Worm (Caenorhabditis elegans) whole organism, L4 larva: ENCODE measurements around the gene nhr-239.

Experiments used
- F26F4.8 ChIP-seq: fragments of 200-800 bp; sonication (Bioruptor generic); conservative IDR thresholded peaks from 2 replicates; pipeline ENCODE4 v1.3.6; 2022; ENCODE audit warnings: missing genetic modification characterization, missing compliant biosample characterization
- F37D6.2 ChIP-seq: sonication (generic microtip); optimal IDR thresholded peaks from 2 replicates; lab custom pipeline; 2016; ENCODE audit warnings: mild to moderate bottlenecking, missing genetic modification characterization, missing compliant biosample characterization
- F49E8.2 ChIP-seq: sonication (generic microtip); optimal IDR thresholded peaks from 2 replicates; lab custom pipeline; 2016; ENCODE audit warnings: missing compliant biosample characterization, mild to moderate bottlenecking, missing genetic modification characterization, borderline replicate concordance
- R02D3.7 ChIP-seq: fragments of 150-350 bp; sonication (generic microtip); optimal IDR thresholded peaks from 3 replicates; lab custom pipeline; 2014; ENCODE audit warnings: missing biosample characterization, missing genetic modification characterization
- T26A8.4 ChIP-seq: fragments of 200-800 bp; sonication (Bioruptor generic); IDR thresholded peaks from 2 replicates; pipeline ENCODE4 v1.3.6; 2022; ENCODE audit warnings: missing genetic modification characterization, missing compliant biosample characterization
- ama-1 ChIP-seq: fragments of 150-350 bp; optimal IDR thresholded peaks from 2 replicates; lab custom pipeline; 2014; ENCODE audit warnings: inconsistent platforms, mixed read lengths
- attf-4 ChIP-seq: sonication (generic microtip); optimal IDR thresholded peaks from 3 replicates; lab custom pipeline; 2017; ENCODE audit warnings: missing biosample characterization, missing genetic modification characterization
- ceh-44 ChIP-seq: fragments of 200-800 bp; sonication (Bioruptor generic); IDR thresholded peaks from 2 replicates; pipeline ENCODE4 v1.3.6; 2022; ENCODE audit warnings: missing genetic modification reagents, missing genetic modification characterization, missing compliant biosample characterization
- ceh-62 ChIP-seq: sonication (generic microtip); optimal IDR thresholded peaks from 2 replicates; lab custom pipeline; 2017; ENCODE audit warnings: missing biosample characterization, missing genetic modification characterization
- dmd-8 ChIP-seq: fragments of 200-800 bp; sonication (Bioruptor generic); IDR thresholded peaks from 2 replicates; pipeline ENCODE4 v1.3.6; 2022; ENCODE audit warnings: missing genetic modification characterization, missing compliant biosample characterization
- dve-1 ChIP-seq: sonication (generic microtip); optimal IDR thresholded peaks from 2 replicates; lab custom pipeline; 2017; ENCODE audit warnings: antibody characterized with exemption, mild to moderate bottlenecking, missing genetic modification characterization, missing compliant biosample characterization; ENCODE audit not compliant: insufficient read depth
- egl-27 ChIP-seq: sonication (generic microtip); optimal IDR thresholded peaks from 3 replicates; lab custom pipeline; 2017; ENCODE audit warnings: missing biosample characterization, missing genetic modification reagents, missing genetic modification characterization
- egl-43 ChIP-seq: fragments of 200-800 bp; sonication (Bioruptor generic); IDR thresholded peaks from 2 replicates; pipeline ENCODE4 v1.3.6; 2022; ENCODE audit warnings: missing genetic modification reagents, missing genetic modification characterization, missing compliant biosample characterization
- fos-1 ChIP-seq: fragments of 150-350 bp; optimal IDR thresholded peaks from 2 replicates; lab custom pipeline; 2014; ENCODE audit warnings: missing biosample characterization, missing genetic modification characterization
- hlh-30 ChIP-seq: sonication (generic microtip); optimal IDR thresholded peaks from 2 replicates; lab custom pipeline; 2017; ENCODE audit warnings: antibody characterized with exemption, mild to moderate bottlenecking, missing genetic modification characterization, missing compliant biosample characterization; ENCODE audit not compliant: insufficient read depth
- hmg-1.1 ChIP-seq: fragments of 200-800 bp; sonication (Bioruptor generic); IDR thresholded peaks from 2 replicates; pipeline ENCODE4 v1.3.6; 2022; ENCODE audit warnings: missing genetic modification reagents, missing genetic modification characterization, missing compliant biosample characterization
- jun-1 ChIP-seq: fragments of 150-350 bp; optimal IDR thresholded peaks from 2 replicates; lab custom pipeline; 2014; ENCODE audit warnings: missing biosample characterization, missing genetic modification reagents, missing genetic modification characterization
- lim-7 ChIP-seq: fragments of 200-800 bp; sonication (Bioruptor generic); IDR thresholded peaks from 2 replicates; pipeline ENCODE4 v1.3.6; 2022; ENCODE audit warnings: missing genetic modification characterization, missing compliant biosample characterization
- lin-15B ChIP-seq: fragments of 150-350 bp; sonication (generic microtip); optimal IDR thresholded peaks from 3 replicates; lab custom pipeline; 2014; ENCODE audit warnings: missing biosample characterization, missing genetic modification characterization
- lin-38 ChIP-seq: fragments of 200-800 bp; sonication (Bioruptor generic); IDR thresholded peaks from 2 replicates; pipeline ENCODE4 v1.3.6; 2022; ENCODE audit warnings: missing genetic modification reagents, missing genetic modification characterization, missing compliant biosample characterization
- mdt-29 ChIP-seq: fragments of 200-800 bp; sonication (Bioruptor generic); IDR thresholded peaks from 2 replicates; pipeline ENCODE4 v1.3.6; 2022; ENCODE audit warnings: missing genetic modification reagents, missing genetic modification characterization, missing compliant biosample characterization
- mep-1 ChIP-seq: fragments of 150-350 bp; sonication (generic microtip); optimal IDR thresholded peaks from 3 replicates; lab custom pipeline; 2014; ENCODE audit warnings: missing biosample characterization, missing genetic modification characterization
- mxl-3 ChIP-seq: fragments of 200-800 bp; sonication (Bioruptor generic); optimal IDR thresholded peaks from 2 replicates; lab custom pipeline; 2018; ENCODE audit warnings: mild to moderate bottlenecking, missing genetic modification characterization, missing compliant biosample characterization
- nhr-10 ChIP-seq: fragments of 150-350 bp; optimal IDR thresholded peaks from 2 replicates; lab custom pipeline; 2014; ENCODE audit warnings: missing biosample characterization, missing genetic modification characterization
- nhr-111 ChIP-seq: fragments of 200-800 bp; sonication (Bioruptor generic); optimal IDR thresholded peaks from 2 replicates; lab custom pipeline; 2018; ENCODE audit warnings: mild to moderate bottlenecking, missing genetic modification characterization, missing compliant biosample characterization
- nhr-28 ChIP-seq: fragments of 150-350 bp; optimal IDR thresholded peaks from 2 replicates; lab custom pipeline; 2014; ENCODE audit warnings: missing biosample characterization, missing genetic modification characterization
- nhr-41 ChIP-seq: fragments of 200-800 bp; sonication (Bioruptor generic); IDR thresholded peaks from 2 replicates; pipeline ENCODE4 v1.3.6; 2022; ENCODE audit warnings: missing genetic modification reagents, missing genetic modification characterization, missing compliant biosample characterization
- nhr-48 ChIP-seq: sonication (generic microtip); optimal IDR thresholded peaks from 2 replicates; lab custom pipeline; 2016; ENCODE audit warnings: mild to moderate bottlenecking, missing genetic modification characterization, missing compliant biosample characterization
- nhr-77 ChIP-seq: fragments of 150-350 bp; optimal IDR thresholded peaks from 2 replicates; lab custom pipeline; 2014; ENCODE audit warnings: missing biosample characterization, missing genetic modification characterization
- pha-4 ChIP-seq, 2 experiments: fragments of 150-350 bp in 1 of 2; fragments of 200-800 bp in 1 of 2; sonication (Bioruptor generic) in 1 of 2; IDR thresholded peaks in 1 of 2; optimal IDR thresholded peaks in 1 of 2; 2 replicates each; pipeline versions ENCODE4 v1.3.6 to Lab custom; 2014 to 2022; ENCODE audit warnings: missing genetic modification characterization in 2 of 2, missing genetic modification reagents in 2 of 2, missing biosample characterization in 1 of 2, missing compliant biosample characterization in 1 of 2
- php-3 ChIP-seq: fragments of 200-800 bp; sonication (Bioruptor generic); IDR thresholded peaks from 2 replicates; pipeline ENCODE4 v1.3.6; 2022; ENCODE audit warnings: missing genetic modification reagents, missing genetic modification characterization, missing compliant biosample characterization
- rbr-2 ChIP-seq: sonication (generic microtip); optimal IDR thresholded peaks from 2 replicates; lab custom pipeline; 2016; ENCODE audit warnings: missing genotype, missing genetic modification characterization, missing compliant biosample characterization
- saeg-2 ChIP-seq: fragments of 200-800 bp; sonication (Bioruptor generic); IDR thresholded peaks from 2 replicates; pipeline ENCODE4 v1.3.6; 2022; ENCODE audit warnings: missing genetic modification reagents, missing genetic modification characterization, missing compliant biosample characterization
- set-16 ChIP-seq: fragments of 200-800 bp; sonication (Bioruptor generic); IDR thresholded peaks from 2 replicates; pipeline ENCODE4 v1.3.6; 2022; ENCODE audit warnings: missing genetic modification reagents, missing genetic modification characterization, missing compliant biosample characterization
- skn-1 ChIP-seq: fragments of 150-350 bp; optimal IDR thresholded peaks from 2 replicates; lab custom pipeline; 2014; ENCODE audit warnings: missing biosample characterization, missing genetic modification characterization
- spr-3 ChIP-seq: fragments of 200-800 bp; sonication (Bioruptor generic); optimal IDR thresholded peaks from 2 replicates; lab custom pipeline; 2018; ENCODE audit warnings: mild to moderate bottlenecking, missing genetic modification characterization, missing compliant biosample characterization
- tag-97 ChIP-seq: fragments of 200-800 bp; sonication (Bioruptor generic); IDR thresholded peaks from 2 replicates; pipeline ENCODE4 v1.3.6; 2022; ENCODE audit warnings: missing genetic modification characterization, missing compliant biosample characterization
- tra-1 ChIP-seq: fragments of 200-800 bp; sonication (Bioruptor generic); IDR thresholded peaks from 2 replicates; pipeline ENCODE4 v1.3.6; 2022; ENCODE audit warnings: missing genetic modification reagents, missing genetic modification characterization, missing compliant biosample characterization
- zfp-3 ChIP-seq: fragments of 200-800 bp; sonication (Bioruptor generic); conservative IDR thresholded peaks from 2 replicates; pipeline ENCODE4 v1.3.6; 2022; ENCODE audit warnings: missing genetic modification reagents, missing genetic modification characterization, missing compliant biosample characterization
- zip-2 ChIP-seq: fragments of 150-350 bp; optimal IDR thresholded peaks from 2 replicates; lab custom pipeline; 2014; ENCODE audit warnings: missing biosample characterization, missing genetic modification characterization

nhr-239 gene

DNA sequence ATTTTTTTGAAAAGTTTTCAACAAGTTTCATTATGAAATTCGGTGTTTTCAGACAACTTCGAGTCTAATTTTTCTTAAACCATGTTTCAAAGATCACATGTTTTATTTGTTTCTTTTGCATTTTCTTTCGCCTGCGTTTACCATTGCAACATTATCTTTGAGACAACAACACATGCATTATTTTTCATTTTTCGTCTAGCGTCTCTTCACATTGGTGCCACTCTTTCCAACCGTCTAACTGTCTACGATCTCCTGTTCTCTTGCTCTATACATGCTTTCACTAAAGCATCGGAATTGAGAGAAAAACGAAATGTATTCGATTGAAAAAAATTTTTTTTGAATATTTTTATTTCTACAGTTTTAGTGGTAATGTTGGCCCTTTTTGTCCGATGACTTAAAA is 17.1 kb downstream of the nhr-239 start (continued):
- TF ChIP-seq pha-4 (GFP tag; IDR thresholded peaks at IDR 0.05; lab: Robert Waterston, UW), result no peak
- peak; percentile 30 for TF ChIP-seq pha-4 (tag; optimal IDR thresholded peaks at IDR 0.05; lab: Kevin White, UChicago)
- TF ChIP-seq tra-1 (GFP tag; lab: Robert Waterston, UW), result no peak
- TF ChIP-seq lim-7 (GFP tag; lab: Robert Waterston, UW), result no peak
- TF ChIP-seq jun-1 (tag; lab: Kevin White, UChicago), result no peak
- TF ChIP-seq T26A8.4, result no peak
- no peak for TF ChIP-seq nhr-10
- peak; percentile 18 for TF ChIP-seq rbr-2
- no peak for TF ChIP-seq nhr-41 (GFP tag; lab: Robert Waterston, UW)
- TF ChIP-seq F49E8.2, result no peak
- no peak for TF ChIP-seq spr-3 (GFP tag; lab: Kevin White, UChicago)
- TF ChIP-seq nhr-28, result peak; percentile 53
- TF ChIP-seq ceh-62 (tag; lab: Kevin White, UChicago), result no peak
- no peak for TF ChIP-seq egl-43
- no peak for TF ChIP-seq nhr-77 (tag; lab: Kevin White, UChicago)
- TF ChIP-seq ceh-44, result no peak
- peak; percentile 85 for TF ChIP-seq dve-1 (tag; lab: Kevin White, UChicago)
- no peak for TF ChIP-seq nhr-111 (GFP tag; lab: Kevin White, UChicago)
- TF ChIP-seq lin-15B (tag; lab: Kevin White, UChicago), result no peak
- no peak for TF ChIP-seq php-3 (GFP tag; lab: Robert Waterston, UW)
- no peak for TF ChIP-seq skn-1 (tag; lab: Kevin White, UChicago)
- no peak for TF ChIP-seq R02D3.7
- TF ChIP-seq hmg-1.1, result 0 out of 2 replicates have a peak, but pooled peaks have one; percentile 26
- no peak for TF ChIP-seq nhr-48
- no peak for TF ChIP-seq egl-27
- peak; percentile 90 for TF ChIP-seq hlh-30 (tag; lab: Kevin White, UChicago)
- no peak for TF ChIP-seq tag-97 (GFP tag; lab: Robert Waterston, UW)
- peak; percentile 49 for TF ChIP-seq mxl-3 (GFP tag; lab: Kevin White, UChicago)
- no peak for TF ChIP-seq fos-1 (tag; lab: Kevin White, UChicago)
- peak; percentile 51 for TF ChIP-seq mep-1 (tag; lab: Kevin White, UChicago)
- no peak for TF ChIP-seq saeg-2 (GFP tag; lab: Robert Waterston, UW)
- no peak for TF ChIP-seq F37D6.2 (tag; lab: Kevin White, UChicago)
- TF ChIP-seq ama-1 (lab: Kevin White, UChicago), result no peak

ce11 chrIII:2578993-2579392 is 17.5 kb downstream of the nhr-239 start, which contains the start of gene Y71H2B.8:
Y71H2B.8 (plus strand) TSS chrIII:2579293.
- TF ChIP-seq zfp-3 (GFP tag; lab: Robert Waterston, UW) (no peak), spr-3 (GFP tag; lab: Kevin White, UChicago) (no peak), dmd-8 (GFP tag; lab: Robert Waterston, UW) (no peak), F26F4.8 (GFP tag; lab: Robert Waterston, UW) (no peak), rbr-2 (no peak), R02D3.7 (no peak), zip-2 (tag; lab: Kevin White, UChicago) (no peak), attf-4 (tag; lab: Kevin White, UChicago) (no peak), skn-1 (tag; lab: Kevin White, UChicago) (no peak), pha-4 (GFP tag; IDR thresholded peaks at IDR 0.05; lab: Robert Waterston, UW) (no peak), pha-4 (tag; optimal IDR thresholded peaks at IDR 0.05; lab: Kevin White, UChicago) (no peak), mep-1 (tag; lab: Kevin White, UChicago) (no peak)

DNA sequence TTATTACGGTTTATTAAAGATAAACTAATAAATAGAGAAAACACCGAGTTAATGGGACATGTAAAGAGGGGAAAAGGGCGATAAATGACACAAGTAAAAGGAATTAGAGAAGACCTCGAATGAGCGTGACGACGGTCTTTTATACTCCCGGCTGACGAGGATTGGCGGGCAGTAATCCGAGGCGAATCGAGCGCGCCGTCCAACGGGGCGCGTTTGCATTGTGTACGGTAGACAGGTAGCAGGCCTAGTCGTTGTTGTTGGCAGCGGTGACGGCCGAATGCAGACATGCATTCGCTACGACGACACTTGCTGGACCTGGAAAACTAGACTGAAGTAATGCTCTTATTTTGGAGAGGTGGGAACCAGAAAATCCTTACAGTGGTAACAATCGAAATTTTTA is 21.8 kb downstream of the nhr-239 start:
- 0 out of 2 replicates have a peak, but pooled peaks have one; percentile 20 for TF ChIP-seq mdt-29 (GFP tag; lab: Robert Waterston, UW)
- 0 out of 2 replicates have a peak, but pooled peaks have one; percentile 9 for TF ChIP-seq set-16 (GFP tag; lab: Robert Waterston, UW)
- peak; percentile 56 for TF ChIP-seq lin-38 (GFP tag; lab: Robert Waterston, UW)
- TF ChIP-seq, all 104 proteins: peak for 3; not testable (repeated sequence) for 101
